Fruit fly (Drosophila melanogaster) whole organism, pupa: Measurements from ENCODE around the gene mus304.

Experiments used
- CG10348 ChIP-seq: fragments of 200-800 bp; sonication (Bioruptor generic); IDR thresholded peaks from 2 replicates; pipeline ENCODE4 v1.3.6; 2022; ENCODE audit warnings: missing biosample characterization, missing genetic modification characterization
- CG12605 ChIP-seq: fragments of 200-800 bp; sonication (Bioruptor generic); IDR thresholded peaks from 2 replicates; pipeline ENCODE4 v1.3.6; 2022; ENCODE audit warnings: missing biosample characterization, missing genetic modification characterization
- CG13204 ChIP-seq: fragments of 200-800 bp; sonication (Bioruptor generic); optimal IDR thresholded peaks from 2 replicates; lab custom pipeline; 2018; ENCODE audit warnings: missing biosample characterization, mild to moderate bottlenecking, missing genetic modification characterization, moderate library complexity
- CG14655 ChIP-seq: fragments of 200-800 bp; sonication (Bioruptor generic); optimal IDR thresholded peaks from 3 replicates; lab custom pipeline; 2017; ENCODE audit warnings: mild to moderate bottlenecking, missing biosample characterization, missing genetic modification reagents, missing genetic modification characterization
- CG15710 ChIP-seq: fragments of 200-800 bp; sonication (Bioruptor generic); optimal IDR thresholded peaks from 2 replicates; lab custom pipeline; 2018; ENCODE audit warnings: missing biosample characterization, mild to moderate bottlenecking, missing genetic modification characterization, moderate library complexity
- CG17806 ChIP-seq: fragments of 200-800 bp; sonication (Bioruptor generic); optimal IDR thresholded peaks from 2 replicates; lab custom pipeline; 2018; ENCODE audit warnings: missing biosample characterization, mild to moderate bottlenecking, missing genetic modification characterization, moderate library complexity
- CG32121 ChIP-seq: fragments of 200-800 bp; sonication (Bioruptor generic); IDR thresholded peaks from 2 replicates; pipeline ENCODE4 v1.3.6; 2022; ENCODE audit warnings: missing biosample characterization, missing genetic modification characterization
- CG34367 ChIP-seq: fragments of 200-800 bp; sonication (Bioruptor generic); optimal IDR thresholded peaks from 2 replicates; lab custom pipeline; 2018; ENCODE audit warnings: missing biosample characterization, mild to moderate bottlenecking, missing genetic modification characterization
- CG4496 ChIP-seq: fragments of 200-800 bp; sonication (Bioruptor generic); IDR thresholded peaks from 3 replicates; pipeline ENCODE4 v1.3.6; 2022; ENCODE audit warnings: missing biosample characterization, missing genetic modification characterization
- CG8159 ChIP-seq: fragments of 200-800 bp; sonication (Bioruptor generic); optimal IDR thresholded peaks from 3 replicates; lab custom pipeline; 2018; ENCODE audit warnings: missing biosample characterization, mild to moderate bottlenecking, missing genetic modification characterization, moderate library complexity
- CG8301 ChIP-seq: fragments of 200-800 bp; sonication (Bioruptor generic); optimal IDR thresholded peaks from 2 replicates; lab custom pipeline; 2018; ENCODE audit warnings: missing biosample characterization, mild to moderate bottlenecking, missing genetic modification characterization
- CG9948 ChIP-seq: fragments of 200-800 bp; sonication (Bioruptor generic); optimal IDR thresholded peaks from 2 replicates; lab custom pipeline; 2018; ENCODE audit warnings: missing biosample characterization, mild to moderate bottlenecking, missing genetic modification characterization, moderate library complexity
- D1 ChIP-seq: fragments of 200-800 bp; sonication (Bioruptor generic); optimal IDR thresholded peaks from 2 replicates; lab custom pipeline; 2018; ENCODE audit warnings: missing biosample characterization, mild to moderate bottlenecking, missing genetic modification characterization, moderate library complexity
- EcR ChIP-seq: fragments of 200-800 bp; sonication (Bioruptor generic); optimal IDR thresholded peaks from 3 replicates; lab custom pipeline; 2019; ENCODE audit warnings: missing biosample characterization, missing genetic modification characterization, mild to moderate bottlenecking, moderate library complexity, missing genetic modification reagents
- Ets98B ChIP-seq: fragments of 200-800 bp; sonication (Bioruptor generic); IDR thresholded peaks from 2 replicates; pipeline ENCODE4 v1.3.6; 2022; ENCODE audit warnings: missing biosample characterization, missing genetic modification characterization
- Pif1A ChIP-seq: fragments of 200-800 bp; sonication (Bioruptor generic); optimal IDR thresholded peaks from 3 replicates; lab custom pipeline; 2016; ENCODE audit warnings: missing biosample characterization, missing genetic modification characterization
- Pif1B ChIP-seq: fragments of 200-800 bp; sonication (Bioruptor generic); optimal IDR thresholded peaks from 3 replicates; lab custom pipeline; 2016; ENCODE audit warnings: missing biosample characterization, missing genetic modification characterization
- Snoo ChIP-seq: fragments of 200-800 bp; sonication (Bioruptor generic); optimal IDR thresholded peaks from 3 replicates; lab custom pipeline; 2017; ENCODE audit warnings: missing biosample characterization, mild to moderate bottlenecking, missing genetic modification characterization, inconsistent platforms
- fd96Ca ChIP-seq: fragments of 200-800 bp; sonication (Bioruptor generic); IDR thresholded peaks from 3 replicates; pipeline ENCODE4 v1.3.6; 2022; ENCODE audit warnings: missing biosample characterization, missing genetic modification characterization
- gl ChIP-seq: fragments of 200-800 bp; sonication (Bioruptor generic); optimal IDR thresholded peaks from 2 replicates; lab custom pipeline; 2018; ENCODE audit warnings: missing biosample characterization, mild to moderate bottlenecking, missing genetic modification characterization
- rn ChIP-seq: fragments of 200-800 bp; sonication (Bioruptor generic); IDR thresholded peaks from 2 replicates; pipeline ENCODE4 v1.3.6; 2022; ENCODE audit warnings: missing biosample characterization, missing genetic modification characterization

The mus304 gene

dm6 chr3L:18109459-18109863 is at the start of gene mus304, which contains the start of gene Polr3D:
Gene mus304, plus strand, starts transcription at chr3L:18109814.
Gene Polr3D, minus strand, starts transcription at chr3L:18109574.
- TF ChIP-seq CG4496 (GFP tag; lab: Robert Waterston, UW): no peak
- TF ChIP-seq Pif1A (GFP tag; lab: Kevin White, UChicago): no peak
- TF ChIP-seq CG15710: peak; percentile 14
- TF ChIP-seq rn: 0 out of 2 replicates have a peak, but pooled peaks have one; percentile 12
- TF ChIP-seq CG8301 (tag; lab: Kevin White, UChicago): no peak
- no peak for TF ChIP-seq CG10348
- no peak for TF ChIP-seq CG9948
- no peak for TF ChIP-seq Snoo (tag; lab: Kevin White, UChicago)
- TF ChIP-seq CG32121: 0 out of 2 replicates have a peak, but pooled peaks have one; percentile 29
- TF ChIP-seq CG34367 (tag; lab: Kevin White, UChicago): no peak
- TF ChIP-seq CG8159 (tag; lab: Kevin White, UChicago): peak; percentile 20

dm6 chr3L:18061240-18061639 is 48.4 kb upstream of the mus304 start:
- TF ChIP-seq CG8159 (tag; lab: Kevin White, UChicago) (no peak), CG34367 (tag; lab: Kevin White, UChicago) (no peak), fd96Ca (GFP tag; lab: Robert Waterston, UW) (no peak), CG12605 (GFP tag; lab: Robert Waterston, UW) (no peak), rn (no peak), CG10348 (no peak), CG8301 (tag; lab: Kevin White, UChicago) (no peak), Snoo (tag; lab: Kevin White, UChicago) (no peak), D1 (tag; lab: Kevin White, UChicago) (no peak), gl (no peak), CG9948 (no peak), Ets98B (GFP tag; lab: Robert Waterston, UW) (no peak), Pif1A (GFP tag; lab: Kevin White, UChicago) (no peak), Pif1B (GFP tag; lab: Kevin White, UChicago) (no peak)

dm6 chr3L:18061713-18062365 is 47.8 kb upstream of the mus304 start:
- peak; percentile 23 for TF ChIP-seq D1 (tag; lab: Kevin White, UChicago)
- TF ChIP-seq CG13204 (GFP tag; lab: Kevin White, UChicago): peak; percentile 15
- TF ChIP-seq CG8159 (tag; lab: Kevin White, UChicago): peak; percentile 28
- peak; percentile 40 for TF ChIP-seq CG14655
- peak; percentile 16 for TF ChIP-seq CG15710
- TF ChIP-seq CG12605 (GFP tag; lab: Robert Waterston, UW): peak; percentile 59; the same call in 1 of the 2 replicates
- TF ChIP-seq EcR: peak; percentile 84
- peak; percentile 29 for TF ChIP-seq CG34367 (tag; lab: Kevin White, UChicago)
- TF ChIP-seq Pif1B (GFP tag; lab: Kevin White, UChicago): peak; percentile 49
- TF ChIP-seq CG10348: no peak
- TF ChIP-seq fd96Ca (GFP tag; lab: Robert Waterston, UW): no peak
- TF ChIP-seq Ets98B (GFP tag; lab: Robert Waterston, UW): peak; percentile 12; the same call in 1 of the 2 replicates
- TF ChIP-seq CG17806 (tag; lab: Kevin White, UChicago): peak; percentile 2
- TF ChIP-seq Pif1A (GFP tag; lab: Kevin White, UChicago): peak; percentile 40
- peak; percentile 65 for TF ChIP-seq Snoo (tag; lab: Kevin White, UChicago)
- no peak for TF ChIP-seq rn
- TF ChIP-seq CG4496 (GFP tag; lab: Robert Waterston, UW): peak; percentile 39; the same call in 1 of the 3 replicates
- peak; percentile 45 for TF ChIP-seq CG8301 (tag; lab: Kevin White, UChicago)
- TF ChIP-seq CG32121: no peak
- TF ChIP-seq CG9948: no peak
- peak; percentile 41 for TF ChIP-seq gl

- TF ChIP-seq CG10348: no peak
- TF ChIP-seq rn: no peak
- TF ChIP-seq Pif1A (GFP tag; lab: Kevin White, UChicago): peak; percentile 85
- TF ChIP-seq fd96Ca (GFP tag; lab: Robert Waterston, UW): peak; percentile 83
- TF ChIP-seq D1 (tag; lab: Kevin White, UChicago): peak; percentile 81
- peak; percentile 76 for TF ChIP-seq Ets98B (GFP tag; lab: Robert Waterston, UW)
- TF ChIP-seq CG34367 (tag; lab: Kevin White, UChicago): peak; percentile 78
- TF ChIP-seq gl: peak; percentile 84
- peak; percentile 78 for TF ChIP-seq CG32121
- TF ChIP-seq CG14655: peak; percentile 90
- no peak; the same call in none of the 2 replicates for TF ChIP-seq CG12605 (GFP tag; lab: Robert Waterston, UW)
- peak; percentile 84 for TF ChIP-seq CG8159 (tag; lab: Kevin White, UChicago)
- peak; percentile 55 for TF ChIP-seq Snoo (tag; lab: Kevin White, UChicago)
- peak; percentile 85 for TF ChIP-seq CG4496 (GFP tag; lab: Robert Waterston, UW)
- TF ChIP-seq CG9948: peak; percentile 71
- peak; percentile 80 for TF ChIP-seq CG17806 (tag; lab: Kevin White, UChicago)
- TF ChIP-seq CG15710: peak; percentile 83
- TF ChIP-seq EcR: peak; percentile 95
- peak; percentile 63 for TF ChIP-seq Pif1B (GFP tag; lab: Kevin White, UChicago)
- peak; percentile 82 for TF ChIP-seq CG8301 (tag; lab: Kevin White, UChicago)
- TF ChIP-seq CG13204 (GFP tag; lab: Kevin White, UChicago): peak; percentile 76
These were observed 46.6 kb upstream of the mus304 start for dm6 chr3L:18062959-18063510.
